Fruit fly (Drosophila melanogaster) whole organism, wandering third instar larva: ENCODE measurements around the gene Syx5.

Source experiments
- Abd-B ChIP-seq: fragments of >200 bp; optimal IDR thresholded peaks from 2 replicates; lab custom pipeline; 2017; ENCODE audit warnings: missing biosample characterization, missing genetic modification characterization
- CG9705 ChIP-seq: fragments of 200-800 bp; sonication (Bioruptor generic); optimal IDR thresholded peaks from 2 replicates; lab custom pipeline; 2018; ENCODE audit warnings: missing biosample characterization, mild to moderate bottlenecking, missing genetic modification characterization
- CrebA ChIP-seq: fragments of 200-800 bp; sonication (Bioruptor generic); optimal IDR thresholded peaks from 2 replicates; lab custom pipeline; 2016; ENCODE audit warnings: missing biosample characterization, mild to moderate bottlenecking, missing genetic modification characterization, borderline replicate concordance
- Dfd ChIP-seq: fragments of >200 bp; optimal IDR thresholded peaks from 2 replicates; lab custom pipeline; 2017; ENCODE audit warnings: missing biosample characterization, missing genetic modification characterization
- Dif ChIP-seq: fragments of 200-275, 200-300 bp; sonication (Bioruptor generic); optimal IDR thresholded peaks from 2 replicates; lab custom pipeline; 2018; ENCODE audit warnings: missing biosample characterization, missing genetic modification characterization; ENCODE audit not compliant: partially characterized antibody
- GATAd ChIP-seq: sonication (Bioruptor generic); optimal IDR thresholded peaks from 2 replicates; lab custom pipeline; 2016; ENCODE audit warnings: missing biosample characterization, missing genetic modification characterization
- HLH106 ChIP-seq: fragments of 200-800 bp; optimal IDR thresholded peaks from 3 replicates; lab custom pipeline; 2019; ENCODE audit warnings: missing biosample characterization, mild to moderate bottlenecking, missing genetic modification characterization, moderate library complexity
- Hnf4 ChIP-seq: fragments of 200-800 bp; sonication (Bioruptor generic); optimal IDR thresholded peaks from 2 replicates; lab custom pipeline; 2016; ENCODE audit warnings: missing biosample characterization, mild to moderate bottlenecking, missing genetic modification characterization
- Hr78 ChIP-seq: fragments of >200 bp; optimal IDR thresholded peaks from 2 replicates; lab custom pipeline; 2017; ENCODE audit warnings: missing biosample characterization, missing genetic modification characterization
- Hr83 ChIP-seq: fragments of 200-300 bp; sonication (Bioruptor generic); optimal IDR thresholded peaks from 2 replicates; lab custom pipeline; 2016; ENCODE audit warnings: missing biosample characterization, mild to moderate bottlenecking, missing genetic modification characterization, moderate library complexity; ENCODE audit not compliant: poor library complexity, severe bottlenecking
- Jra ChIP-seq: sonication (Bioruptor generic); optimal IDR thresholded peaks from 2 replicates; lab custom pipeline; 2016; ENCODE audit warnings: missing biosample characterization, missing genetic modification characterization
- Mio ChIP-seq: sonication (Bioruptor generic); optimal IDR thresholded peaks from 2 replicates; lab custom pipeline; 2016; ENCODE audit warnings: missing biosample characterization, missing genetic modification characterization
- N ChIP-seq: fragments of >200 bp; optimal IDR thresholded peaks from 2 replicates; lab custom pipeline; 2018; ENCODE audit warnings: missing biosample characterization, missing external identifiers, missing genetic modification characterization
- OdsH ChIP-seq: fragments of 200-800 bp; sonication (Bioruptor generic); optimal IDR thresholded peaks from 2 replicates; lab custom pipeline; 2016; ENCODE audit warnings: missing biosample characterization, mild to moderate bottlenecking, missing genetic modification characterization
- Rel ChIP-seq, 2 experiments: fragments of 200-800 bp; sonication (Bioruptor generic) in 1 of 2; optimal IDR thresholded peaks; 2 replicates in 1 of 2; 3 replicates in 1 of 2; lab custom pipeline; 2016 to 2019; ENCODE audit warnings: mild to moderate bottlenecking in 2 of 2, missing biosample characterization in 2 of 2, missing genetic modification characterization in 2 of 2, moderate library complexity in 1 of 2
- Sp1 ChIP-seq: fragments of 200-800 bp; sonication (Bioruptor generic); optimal IDR thresholded peaks from 3 replicates; lab custom pipeline; 2019; ENCODE audit warnings: missing biosample characterization, mild to moderate bottlenecking, missing genetic modification characterization, moderate library complexity
- Vsx2 ChIP-seq: fragments of 200-300, 225-300 bp; sonication (Bioruptor generic); optimal IDR thresholded peaks from 2 replicates; lab custom pipeline; 2018; ENCODE audit warnings: missing biosample characterization, missing genetic modification characterization; ENCODE audit not compliant: partially characterized antibody
- br ChIP-seq: fragments of 200-800 bp; sonication (Bioruptor generic); optimal IDR thresholded peaks from 2 replicates; lab custom pipeline; 2016; ENCODE audit warnings: missing biosample characterization, missing genetic modification characterization
- brk ChIP-seq: fragments of 200-800 bp; sonication (Bioruptor generic); optimal IDR thresholded peaks from 2 replicates; lab custom pipeline; 2016; ENCODE audit warnings: missing biosample characterization, mild to moderate bottlenecking, missing genetic modification characterization
- dl ChIP-seq, 2 experiments: fragments of 175-275, 200-275 bp in 1 of 2; fragments of 200-275 bp in 1 of 2; sonication (Bioruptor generic); optimal IDR thresholded peaks; lab custom pipeline; 2018; ENCODE audit warnings: mild to moderate bottlenecking in 2 of 2, missing biosample characterization in 2 of 2, missing genetic modification characterization in 2 of 2, moderate library complexity in 2 of 2; ENCODE audit not compliant: partially characterized antibody in 2 of 2, insufficient read depth in 1 of 2
- dmrt93B ChIP-seq: fragments of 200-800 bp; sonication (Bioruptor generic); optimal IDR thresholded peaks from 2 replicates; lab custom pipeline; 2018; ENCODE audit warnings: missing biosample characterization, mild to moderate bottlenecking, missing genetic modification characterization
- dsf ChIP-seq: sonication (Bioruptor generic); optimal IDR thresholded peaks from 2 replicates; lab custom pipeline; 2016; ENCODE audit warnings: missing biosample characterization, missing genetic modification characterization, borderline replicate concordance
- ey ChIP-seq: fragments of 200-800 bp; sonication (Bioruptor generic); optimal IDR thresholded peaks from 2 replicates; lab custom pipeline; 2016; ENCODE audit warnings: missing biosample characterization, missing genetic modification characterization
- foxo ChIP-seq, 2 experiments: fragments of 200-800 bp; sonication (Bioruptor generic); optimal IDR thresholded peaks; 2 replicates in 1 of 2; 3 replicates in 1 of 2; lab custom pipeline; 2016 to 2017; ENCODE audit warnings: missing biosample characterization in 2 of 2, missing genetic modification characterization in 2 of 2
- fru ChIP-seq: fragments of 200-800 bp; sonication (Bioruptor generic); optimal IDR thresholded peaks from 3 replicates; lab custom pipeline; 2016; ENCODE audit warnings: missing biosample characterization, mild to moderate bottlenecking, missing genetic modification characterization
- h ChIP-seq: fragments of 200-800 bp; sonication (Bioruptor generic); optimal IDR thresholded peaks from 3 replicates; lab custom pipeline; 2016; ENCODE audit warnings: missing biosample characterization, mild to moderate bottlenecking, missing genetic modification characterization
- jim ChIP-seq: fragments of 175-275, 200-325 bp; sonication (Bioruptor generic); optimal IDR thresholded peaks from 2 replicates; lab custom pipeline; 2016; ENCODE audit warnings: missing biosample characterization, mild to moderate bottlenecking, missing genetic modification characterization
- lola ChIP-seq: fragments of >200 bp; optimal IDR thresholded peaks from 2 replicates; lab custom pipeline; 2017; ENCODE audit warnings: missing biosample characterization, missing genetic modification characterization
- pan ChIP-seq: fragments of >200 bp; optimal IDR thresholded peaks from 2 replicates; lab custom pipeline; 2017
- psq ChIP-seq: fragments of 200-800 bp; sonication (Bioruptor generic); optimal IDR thresholded peaks from 3 replicates; lab custom pipeline; 2017; ENCODE audit warnings: missing biosample characterization, mild to moderate bottlenecking, missing genetic modification characterization, moderate library complexity
- rgr ChIP-seq: fragments of 200-800 bp; sonication (Bioruptor generic); optimal IDR thresholded peaks from 3 replicates; lab custom pipeline; 2016; ENCODE audit warnings: missing biosample characterization, mild to moderate bottlenecking, missing genetic modification characterization
- usp ChIP-seq: fragments of >200 bp; optimal IDR thresholded peaks from 2 replicates; lab custom pipeline; 2017; ENCODE audit warnings: missing biosample characterization, missing genetic modification characterization
- woc ChIP-seq: sonication (Bioruptor generic); optimal IDR thresholded peaks from 2 replicates; lab custom pipeline; 2016; ENCODE audit warnings: missing biosample characterization, mild to moderate bottlenecking, missing genetic modification characterization

Gene Syx5

dm6 chr2L:16269232-16270134 lies 37.7 kb upstream of the Syx5 start (continued):
- TF ChIP-seq Hr78: no peak
- TF ChIP-seq pan (lab: Kevin White, UChicago): no peak
- TF ChIP-seq br: peak; percentile 89
- TF ChIP-seq jim (GFP tag; lab: Kevin White, UChicago): no peak
- TF ChIP-seq dsf (GFP tag; lab: Kevin White, UChicago): no peak
- peak; percentile 41 for TF ChIP-seq Hnf4 (GFP tag; lab: Kevin White, UChicago)
- no peak for TF ChIP-seq Mio (GFP tag; lab: Kevin White, UChicago)
- TF ChIP-seq dmrt93B (GFP tag; lab: Kevin White, UChicago): peak; percentile 59
- no peak for TF ChIP-seq N (GFP tag; lab: Kevin White, UChicago)
- no peak for TF ChIP-seq CrebA (GFP tag; lab: Kevin White, UChicago)
- TF ChIP-seq CG9705 (GFP tag; lab: Kevin White, UChicago): peak; percentile 74
- TF ChIP-seq Vsx2 (GFP tag; lab: Kevin White, UChicago): peak; percentile 79

DNA sequence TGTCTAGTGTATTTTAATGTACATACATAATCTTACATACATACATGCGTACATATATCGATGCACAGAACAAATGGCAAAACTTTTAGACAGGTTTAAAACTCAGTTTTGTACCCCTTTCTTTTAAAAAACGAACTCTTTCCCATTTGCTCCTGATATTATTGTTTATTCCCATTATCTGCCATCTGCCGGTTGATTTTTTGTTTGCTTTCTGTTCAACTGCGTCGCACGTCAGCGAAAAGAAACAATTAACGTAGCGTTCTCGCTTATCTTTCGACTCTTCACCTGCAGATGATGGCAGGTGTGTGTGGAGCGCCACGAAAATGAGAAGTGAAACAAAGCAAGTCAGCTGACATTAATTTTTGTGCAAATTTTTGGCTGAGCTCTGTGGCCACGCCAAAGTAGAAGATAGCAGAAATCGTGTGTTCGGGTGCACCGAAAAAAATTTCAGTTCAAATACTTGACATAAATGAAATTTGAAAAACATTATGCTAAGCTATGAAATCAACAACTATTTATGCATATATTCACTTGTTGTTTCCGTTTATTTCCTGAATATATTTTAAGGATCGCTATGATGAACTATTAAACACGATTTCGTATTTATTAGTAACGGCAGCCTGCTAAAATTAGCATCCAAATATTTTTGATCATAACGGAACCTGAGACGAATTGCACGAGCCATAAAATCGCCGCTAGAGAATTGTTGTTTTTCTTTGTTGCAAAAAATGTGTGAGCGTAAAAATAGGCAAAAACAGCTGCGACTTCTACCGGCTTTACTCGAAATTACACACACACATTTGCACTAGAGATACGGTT lies 36.3 kb upstream of the Syx5 start:
- TF ChIP-seq Abd-B (GFP tag; lab: Kevin White, UChicago) (no peak), brk (peak; percentile 29), psq (GFP tag; lab: Kevin White, UChicago) (peak; percentile 62), Rel (GFP tag; optimal IDR thresholded peaks at IDR 0.05; lab: Kevin White, UChicago) (no peak), Rel (tag; optimal IDR thresholded peaks at IDR 0.05; lab: Kevin White, UChicago) (peak; percentile 19), dmrt93B (GFP tag; lab: Kevin White, UChicago) (peak; percentile 57), Jra (GFP tag; lab: Kevin White, UChicago) (peak; percentile 12), Dfd (GFP tag; lab: Kevin White, UChicago) (no peak), foxo (GFP tag; optimal IDR thresholded peaks at IDR 0.05; lab: Kevin White, UChicago) (peak in 1 of 2 experiments; percentile 85), Hr78 (no peak), rgr (peak; percentile 35), Hr83 (GFP tag; lab: Kevin White, UChicago) (peak; percentile 11), ey (peak; percentile 37), pan (lab: Kevin White, UChicago) (no peak), Sp1 (GFP tag; lab: Kevin White, UChicago) (peak; percentile 76), woc (GFP tag; lab: Kevin White, UChicago) (peak; percentile 50), dl (GFP tag; optimal IDR thresholded peaks at IDR 0.05; lab: Kevin White, UChicago; ENCODE audit: insufficient read depth in 1 of 2, partially characterized antibody in 2 of 2) (no peak), N (GFP tag; lab: Kevin White, UChicago) (no peak), Dif (GFP tag; lab: Kevin White, UChicago) (no peak), h (GFP tag; lab: Kevin White, UChicago) (peak; percentile 75), fru (GFP tag; lab: Kevin White, UChicago) (peak; percentile 82), Hnf4 (GFP tag; lab: Kevin White, UChicago) (peak; percentile 15), OdsH (GFP tag; lab: Kevin White, UChicago) (peak; percentile 61), GATAd (GFP tag; lab: Kevin White, UChicago) (no peak), lola (no peak), jim (GFP tag; lab: Kevin White, UChicago) (no peak), Vsx2 (GFP tag; lab: Kevin White, UChicago) (no peak), br (peak; percentile 76), HLH106 (peak; percentile 76)

DNA sequence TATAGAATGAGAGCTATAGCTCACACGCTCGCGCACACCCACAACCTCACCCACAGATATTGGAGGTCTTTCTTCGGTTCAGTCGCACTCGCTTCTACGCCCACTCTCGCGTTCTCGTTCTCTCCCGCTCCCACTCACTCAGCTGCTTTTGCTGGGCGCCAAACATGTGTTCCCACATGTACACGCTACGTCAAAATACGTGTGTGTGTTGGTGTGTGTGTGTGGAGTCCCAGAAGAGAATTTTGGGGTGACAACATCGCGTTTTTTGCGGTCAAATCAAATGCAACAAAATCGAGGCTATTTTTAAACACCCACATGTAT lies 35.7 kb upstream of the Syx5 start:
- no peak for TF ChIP-seq Mio (GFP tag; lab: Kevin White, UChicago)
- TF ChIP-seq usp (GFP tag; lab: Kevin White, UChicago): no peak
- no peak for TF ChIP-seq h (GFP tag; lab: Kevin White, UChicago)
- TF ChIP-seq rgr: no peak
- peak; percentile 89 for TF ChIP-seq Dif (GFP tag; lab: Kevin White, UChicago)
- TF ChIP-seq br: no peak
- no peak for TF ChIP-seq N (GFP tag; lab: Kevin White, UChicago)
- no peak for TF ChIP-seq foxo (GFP tag; optimal IDR thresholded peaks at IDR 0.05; lab: Kevin White, UChicago)
- no peak for TF ChIP-seq brk
- TF ChIP-seq dl (GFP tag; optimal IDR thresholded peaks at IDR 0.05; lab: Kevin White, UChicago; ENCODE audit: insufficient read depth in 1 of 2, partially characterized antibody in 2 of 2): peak; percentile 65 to 85
- TF ChIP-seq CrebA (GFP tag; lab: Kevin White, UChicago): peak; percentile 31
- no peak for TF ChIP-seq pan (lab: Kevin White, UChicago)
- no peak for TF ChIP-seq GATAd (GFP tag; lab: Kevin White, UChicago)
- no peak for TF ChIP-seq Hr78
- no peak for TF ChIP-seq Dfd (GFP tag; lab: Kevin White, UChicago)
- no peak for TF ChIP-seq Jra (GFP tag; lab: Kevin White, UChicago)
- TF ChIP-seq Vsx2 (GFP tag; lab: Kevin White, UChicago): no peak
- no peak for TF ChIP-seq Rel (GFP tag; optimal IDR thresholded peaks at IDR 0.05; lab: Kevin White, UChicago)
- TF ChIP-seq Rel (tag; optimal IDR thresholded peaks at IDR 0.05; lab: Kevin White, UChicago): peak; percentile 81
- TF ChIP-seq Abd-B (GFP tag; lab: Kevin White, UChicago): no peak
- TF ChIP-seq Sp1 (GFP tag; lab: Kevin White, UChicago): no peak
- no peak for TF ChIP-seq OdsH (GFP tag; lab: Kevin White, UChicago)
- TF ChIP-seq woc (GFP tag; lab: Kevin White, UChicago): no peak
- peak; percentile 52 for TF ChIP-seq Hr83 (GFP tag; lab: Kevin White, UChicago)
- TF ChIP-seq psq (GFP tag; lab: Kevin White, UChicago): no peak
